Worm (Caenorhabditis elegans): ENCODE results near the gene T23G5.2.

Gene T23G5.2

DNA sequence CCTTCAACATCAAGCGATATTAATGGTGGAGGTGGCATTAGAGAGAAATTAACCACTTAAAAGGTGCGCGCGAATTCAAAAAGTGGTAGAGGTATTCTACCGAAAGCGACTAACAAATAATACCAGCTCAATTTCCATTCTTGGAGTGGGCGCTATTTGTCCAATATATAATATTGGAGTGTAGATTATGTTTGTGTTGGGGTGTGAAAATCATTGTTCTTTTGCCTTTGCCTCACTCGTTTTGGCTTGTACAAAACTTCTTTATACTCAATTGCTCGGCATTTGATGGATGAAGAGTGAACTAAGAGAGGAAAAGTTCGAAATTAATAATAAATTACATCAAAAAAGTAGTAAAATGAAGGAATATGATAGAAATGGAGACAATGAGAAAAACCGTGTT is 5.0 kb downstream of the T23G5.2 start, which contains the start of gene T23G5.3:
Gene T23G5.3, minus strand, starts transcription at position 101 of the 400 bp plus-strand sequence.
- TF ChIP-seq ceh-36 (tag; optimal IDR thresholded peaks at IDR 0.05), result no peak
- no peak for TF ChIP-seq flt-1 (GFP tag; IDR thresholded peaks at IDR 0.05)
- no peak for TF ChIP-seq ets-7 (tag; optimal IDR thresholded peaks at IDR 0.05)
- TF ChIP-seq hnd-1 (tag; optimal IDR thresholded peaks at IDR 0.05), result no peak

ce11 chrIII:9228722-9229121 is 7.4 kb downstream of the T23G5.2 start, which contains the start of gene rnr-1:
TSS of gene rnr-1 (minus strand) at chrIII:9228798.
- no peak for TF ChIP-seq aly-1 (tag; optimal IDR thresholded peaks at IDR 0.05)
- TF ChIP-seq sea-1 (GFP tag; conservative IDR thresholded peaks at IDR 0.05), result no peak
- no peak for TF ChIP-seq scrt-1 (GFP tag; IDR thresholded peaks at IDR 0.05)
- TF ChIP-seq ama-1 (optimal IDR thresholded peaks at IDR 0.05), result no peak
- no peak for TF ChIP-seq ets-7 (tag; optimal IDR thresholded peaks at IDR 0.05)
- no peak for TF ChIP-seq tbx-37 (GFP tag; conservative IDR thresholded peaks at IDR 0.05)
- no peak for TF ChIP-seq hmbx-1 (tag; optimal IDR thresholded peaks at IDR 0.05)
- TF ChIP-seq tbx-11 (GFP tag; IDR thresholded peaks at IDR 0.05), result no peak
- TF ChIP-seq ceh-36 (tag; optimal IDR thresholded peaks at IDR 0.05), result no peak
- no peak for TF ChIP-seq ceh-13 (GFP tag; optimal IDR thresholded peaks at IDR 0.05)
- no peak for TF ChIP-seq F13C5.2 (tag; optimal IDR thresholded peaks at IDR 0.05)
- no peak for TF ChIP-seq tra-4 (tag; optimal IDR thresholded peaks at IDR 0.05)
- no peak for TF ChIP-seq hnd-1 (tag; optimal IDR thresholded peaks at IDR 0.05)
- no peak for TF ChIP-seq hmg-4 (GFP tag; optimal IDR thresholded peaks at IDR 0.05)
- no peak for TF ChIP-seq flt-1 (GFP tag; IDR thresholded peaks at IDR 0.05)
- no peak for TF ChIP-seq pes-1 (GFP tag; IDR thresholded peaks at IDR 0.05)
- TF ChIP-seq B0310.2 (tag; optimal IDR thresholded peaks at IDR 0.05), result no peak

DNA sequence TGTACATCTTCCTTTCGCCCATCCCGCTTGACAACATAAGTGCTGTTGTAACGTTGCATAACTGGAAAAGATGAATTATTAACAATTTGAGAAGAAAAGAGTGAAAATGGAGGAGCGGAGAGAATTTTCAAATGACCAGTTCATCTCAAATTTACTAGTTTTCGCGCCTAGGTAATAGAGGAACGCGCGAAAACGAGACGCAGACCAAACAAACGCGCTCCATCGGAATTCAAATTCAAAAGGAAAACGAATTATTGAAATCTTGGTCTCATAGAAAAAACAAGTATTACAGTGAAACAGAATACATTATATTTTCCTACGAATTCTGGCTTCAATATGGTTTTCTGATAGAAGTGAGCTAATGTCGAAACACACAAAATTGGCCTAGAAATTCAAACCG is 7.9 kb downstream of the T23G5.2 start:
- TF ChIP-seq hnd-1 (tag; optimal IDR thresholded peaks at IDR 0.05), result no peak
- no peak for TF ChIP-seq ets-7 (tag; optimal IDR thresholded peaks at IDR 0.05)
- TF ChIP-seq ceh-13 (GFP tag; optimal IDR thresholded peaks at IDR 0.05), result no peak
- TF ChIP-seq scrt-1 (GFP tag; IDR thresholded peaks at IDR 0.05), result no peak
- TF ChIP-seq hmbx-1 (tag; optimal IDR thresholded peaks at IDR 0.05), result no peak
- TF ChIP-seq ama-1 (optimal IDR thresholded peaks at IDR 0.05), result no peak
- no peak for TF ChIP-seq sea-1 (GFP tag; conservative IDR thresholded peaks at IDR 0.05)
- no peak for TF ChIP-seq hmg-4 (GFP tag; optimal IDR thresholded peaks at IDR 0.05)
- TF ChIP-seq tra-4 (tag; optimal IDR thresholded peaks at IDR 0.05), result no peak
- no peak for TF ChIP-seq flt-1 (GFP tag; IDR thresholded peaks at IDR 0.05)
- no peak for TF ChIP-seq ceh-36 (tag; optimal IDR thresholded peaks at IDR 0.05)

DNA sequence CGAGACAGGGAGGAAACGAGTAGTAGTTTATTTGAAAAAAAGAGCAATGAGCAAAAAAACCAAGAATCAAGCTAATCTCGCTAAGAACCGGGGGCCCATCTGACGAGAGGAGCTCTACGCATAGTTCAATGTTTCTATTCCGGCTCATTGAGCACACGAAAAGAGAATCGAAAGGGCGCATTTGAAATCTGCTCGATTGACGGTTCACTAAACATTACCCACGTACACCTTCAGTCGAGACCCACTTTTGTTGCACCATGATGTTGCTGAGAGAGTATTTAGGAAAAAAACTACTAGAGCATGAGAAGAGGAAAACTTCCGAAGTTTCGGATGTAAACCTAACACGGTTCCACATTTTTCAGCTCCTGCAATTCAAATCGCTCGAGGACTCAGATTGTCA is 11.1 kb downstream of the T23G5.2 start:
- TF ChIP-seq F13C5.2 (tag; optimal IDR thresholded peaks at IDR 0.05) (no peak), scrt-1 (GFP tag; IDR thresholded peaks at IDR 0.05) (no peak), hnd-1 (tag; optimal IDR thresholded peaks at IDR 0.05) (no peak), ama-1 (optimal IDR thresholded peaks at IDR 0.05) (no peak), tra-4 (tag; optimal IDR thresholded peaks at IDR 0.05) (no peak), flt-1 (GFP tag; IDR thresholded peaks at IDR 0.05) (no peak), pes-1 (GFP tag; IDR thresholded peaks at IDR 0.05) (no peak)

ce11 chrIII:9215367-9215766 is 20.8 kb downstream of the T23G5.2 start, which contains the start of gene npr-29:
TSS of gene npr-29 (minus strand) at chrIII:9215467.
- TF ChIP-seq tbx-37 (GFP tag; conservative IDR thresholded peaks at IDR 0.05) (no peak), hmg-4 (GFP tag; optimal IDR thresholded peaks at IDR 0.05) (no peak), aly-1 (tag; optimal IDR thresholded peaks at IDR 0.05) (no peak), ama-1 (optimal IDR thresholded peaks at IDR 0.05) (no peak), ets-7 (tag; optimal IDR thresholded peaks at IDR 0.05) (no peak), pes-1 (GFP tag; IDR thresholded peaks at IDR 0.05) (no peak), scrt-1 (GFP tag; IDR thresholded peaks at IDR 0.05) (no peak), hmbx-1 (tag; optimal IDR thresholded peaks at IDR 0.05) (no peak), F13C5.2 (tag; optimal IDR thresholded peaks at IDR 0.05) (no peak), flt-1 (GFP tag; IDR thresholded peaks at IDR 0.05) (no peak), B0310.2 (tag; optimal IDR thresholded peaks at IDR 0.05) (no peak)

ce11 chrIII:9206185-9206584 is 29.9 kb downstream of the T23G5.2 start, which contains the start of gene ZC84.1:
TSS of gene ZC84.1 (minus strand) at chrIII:9206285.
- TF ChIP-seq tra-4 (tag; optimal IDR thresholded peaks at IDR 0.05), result no peak
- TF ChIP-seq ets-7 (tag; optimal IDR thresholded peaks at IDR 0.05), result no peak
- TF ChIP-seq pes-1 (GFP tag; IDR thresholded peaks at IDR 0.05), result no peak
- no peak for TF ChIP-seq scrt-1 (GFP tag; IDR thresholded peaks at IDR 0.05)
- no peak for TF ChIP-seq hnd-1 (tag; optimal IDR thresholded peaks at IDR 0.05)
- TF ChIP-seq ama-1 (optimal IDR thresholded peaks at IDR 0.05), result no peak
- TF ChIP-seq tbx-11 (GFP tag; IDR thresholded peaks at IDR 0.05), result no peak

- TF ChIP-seq ama-1 (optimal IDR thresholded peaks at IDR 0.05) (no peak), tbx-37 (GFP tag; conservative IDR thresholded peaks at IDR 0.05) (no peak), sea-1 (GFP tag; conservative IDR thresholded peaks at IDR 0.05) (no peak), aly-1 (tag; optimal IDR thresholded peaks at IDR 0.05) (no peak), tra-4 (tag; optimal IDR thresholded peaks at IDR 0.05) (no peak), flt-1 (GFP tag; IDR thresholded peaks at IDR 0.05) (no peak), ets-7 (tag; optimal IDR thresholded peaks at IDR 0.05) (no peak), B0310.2 (tag; optimal IDR thresholded peaks at IDR 0.05) (no peak), ceh-36 (tag; optimal IDR thresholded peaks at IDR 0.05) (no peak)
Observed at ce11 chrIII:9201977-9202376, 34.2 kb downstream of the T23G5.2 start.

ce11 chrIII:9199605-9200004 is 36.5 kb downstream of the T23G5.2 start, which contains the start of gene ZC84.6:
TSS of gene ZC84.6 (minus strand) at chrIII:9199705.
- TF ChIP-seq ceh-36 (tag; optimal IDR thresholded peaks at IDR 0.05), result no peak
- no peak for TF ChIP-seq hmbx-1 (tag; optimal IDR thresholded peaks at IDR 0.05)
- TF ChIP-seq flt-1 (GFP tag; IDR thresholded peaks at IDR 0.05), result no peak
- TF ChIP-seq F13C5.2 (tag; optimal IDR thresholded peaks at IDR 0.05), result no peak
- no peak for TF ChIP-seq tra-4 (tag; optimal IDR thresholded peaks at IDR 0.05)
- no peak for TF ChIP-seq tbx-11 (GFP tag; IDR thresholded peaks at IDR 0.05)
- no peak for TF ChIP-seq ama-1 (optimal IDR thresholded peaks at IDR 0.05)
- TF ChIP-seq scrt-1 (GFP tag; IDR thresholded peaks at IDR 0.05), result no peak
- no peak for TF ChIP-seq hmg-4 (GFP tag; optimal IDR thresholded peaks at IDR 0.05)
- TF ChIP-seq B0310.2 (tag; optimal IDR thresholded peaks at IDR 0.05), result no peak

All from whole organism, early embryonic.